Worm (Caenorhabditis elegans) whole organism, young adult: ENCODE measurements around the gene C14F11.7.

Experiments
- B0261.1 ChIP-seq: sonication (generic microtip); optimal IDR thresholded peaks from 2 replicates; lab custom pipeline; 2016; ENCODE audit warnings: mild to moderate bottlenecking, missing genetic modification characterization, moderate library complexity, missing compliant biosample characterization
- C17E4.6 ChIP-seq: fragments of 200-800 bp; sonication (Bioruptor generic); IDR thresholded peaks from 2 replicates; pipeline ENCODE4 v1.3.6; 2022; ENCODE audit warnings: missing genetic modification reagents, missing genetic modification characterization, missing compliant biosample characterization
- F22D6.2 ChIP-seq: sonication (generic microtip); optimal IDR thresholded peaks from 2 replicates; lab custom pipeline; 2016; ENCODE audit warnings: mild to moderate bottlenecking, missing genetic modification characterization, missing compliant biosample characterization
- F37B4.10 ChIP-seq: fragments of 200-800 bp; sonication (Bioruptor generic); IDR thresholded peaks from 2 replicates; pipeline ENCODE4 v1.3.6; 2022; ENCODE audit warnings: missing genetic modification characterization, missing compliant biosample characterization
- F49E8.2 ChIP-seq: sonication (generic microtip); optimal IDR thresholded peaks from 3 replicates; lab custom pipeline; 2017; ENCODE audit warnings: missing genetic modification characterization, mild to moderate bottlenecking, missing compliant biosample characterization, antibody characterized with exemption, moderate library complexity; ENCODE audit not compliant: insufficient read depth
- F57A8.1 ChIP-seq: fragments of 200-800 bp; sonication (Bioruptor generic); optimal IDR thresholded peaks from 2 replicates; lab custom pipeline; 2018; ENCODE audit warnings: mild to moderate bottlenecking, missing genetic modification characterization, moderate library complexity, missing compliant biosample characterization
- Y56A3A.18 ChIP-seq: fragments of 200-800 bp; sonication (Bioruptor generic); IDR thresholded peaks from 2 replicates; pipeline ENCODE4 v1.3.6; 2022; ENCODE audit warnings: missing genetic modification reagents, missing genetic modification characterization, missing compliant biosample characterization
- Y67H2A.10 ChIP-seq: fragments of 200-800 bp; sonication (Bioruptor generic); conservative IDR thresholded peaks from 2 replicates; pipeline ENCODE4 v1.3.6; 2022; ENCODE audit warnings: missing genetic modification reagents, missing genetic modification characterization, missing compliant biosample characterization
- akir-1 ChIP-seq: fragments of 200-800 bp; sonication (Bioruptor generic); optimal IDR thresholded peaks from 2 replicates; lab custom pipeline; 2018; ENCODE audit warnings: mild to moderate bottlenecking, missing genetic modification characterization, moderate library complexity, missing compliant biosample characterization
- atf-7 ChIP-seq: sonication (generic microtip); optimal IDR thresholded peaks from 2 replicates; lab custom pipeline; 2017; ENCODE audit warnings: mild to moderate bottlenecking, missing genetic modification characterization, missing compliant biosample characterization
- bed-1 ChIP-seq: fragments of 200-800 bp; sonication (Bioruptor generic); IDR thresholded peaks from 2 replicates; pipeline ENCODE4 v1.3.6; 2022; ENCODE audit warnings: missing genetic modification reagents, missing genetic modification characterization, missing compliant biosample characterization
- bed-2 ChIP-seq: fragments of 200-800 bp; sonication (Bioruptor generic); IDR thresholded peaks from 2 replicates; pipeline ENCODE4 v1.3.6; 2022; ENCODE audit warnings: missing genetic modification reagents, missing genetic modification characterization, missing compliant biosample characterization
- cebp-1 ChIP-seq, 2 experiments: fragments of 200-800 bp in 1 of 2; sonication (Bioruptor generic) in 1 of 2; sonication (generic microtip) in 1 of 2; IDR thresholded peaks in 1 of 2; optimal IDR thresholded peaks in 1 of 2; 2 replicates each; pipeline versions ENCODE4 v1.3.6 to Lab custom; 2017 to 2022; ENCODE audit warnings: missing compliant biosample characterization in 2 of 2, missing genetic modification characterization in 2 of 2, mild to moderate bottlenecking in 1 of 2, missing genetic modification reagents in 1 of 2, moderate library complexity in 1 of 2
- ceh-27 ChIP-seq: fragments of 200-800 bp; sonication (Bioruptor generic); optimal IDR thresholded peaks from 2 replicates; lab custom pipeline; 2018; ENCODE audit warnings: mild to moderate bottlenecking, missing genetic modification characterization, moderate library complexity, missing compliant biosample characterization
- ceh-79 ChIP-seq: sonication (generic microtip); optimal IDR thresholded peaks from 2 replicates; lab custom pipeline; 2017; ENCODE audit warnings: mild to moderate bottlenecking, missing genetic modification characterization, missing compliant biosample characterization
- dpff-1 ChIP-seq: sonication (generic microtip); optimal IDR thresholded peaks from 2 replicates; lab custom pipeline; 2017; ENCODE audit warnings: mild to moderate bottlenecking, missing genetic modification characterization, missing compliant biosample characterization
- egl-18 ChIP-seq: fragments of 200-800 bp; sonication (Bioruptor generic); IDR thresholded peaks from 2 replicates; pipeline ENCODE4 v1.3.6; 2022; ENCODE audit warnings: missing genetic modification reagents, missing genetic modification characterization, missing compliant biosample characterization
- ekl-4 ChIP-seq: fragments of 200-800 bp; sonication (Bioruptor generic); IDR thresholded peaks from 2 replicates; pipeline ENCODE4 v1.3.6; 2022; ENCODE audit warnings: missing genetic modification reagents, missing genetic modification characterization, missing compliant biosample characterization
- fkh-3 ChIP-seq: sonication (generic microtip); optimal IDR thresholded peaks from 2 replicates; lab custom pipeline; 2016; ENCODE audit warnings: mild to moderate bottlenecking, missing genetic modification characterization, missing compliant biosample characterization
- gei-17 ChIP-seq: fragments of 200-800 bp; sonication (Bioruptor generic); optimal IDR thresholded peaks from 2 replicates; lab custom pipeline; 2018; ENCODE audit warnings: mild to moderate bottlenecking, missing genetic modification characterization, missing compliant biosample characterization
- hmg-20 ChIP-seq: fragments of 200-800 bp; sonication (Bioruptor generic); IDR thresholded peaks from 2 replicates; pipeline ENCODE4 v1.3.6; 2022; ENCODE audit warnings: missing genetic modification reagents, missing genetic modification characterization, missing compliant biosample characterization
- lin-40 ChIP-seq: sonication (generic microtip); optimal IDR thresholded peaks from 2 replicates; lab custom pipeline; 2016; ENCODE audit warnings: missing genetic modification characterization, mild to moderate bottlenecking, missing compliant biosample characterization, missing genotype, missing genetic modification reagents
- lsl-1 ChIP-seq: fragments of 200-800 bp; sonication (Bioruptor generic); optimal IDR thresholded peaks from 2 replicates; lab custom pipeline; 2018; ENCODE audit warnings: mild to moderate bottlenecking, missing genetic modification characterization, moderate library complexity, missing compliant biosample characterization
- madf-10 ChIP-seq: sonication (generic microtip); optimal IDR thresholded peaks from 2 replicates; lab custom pipeline; 2016; ENCODE audit warnings: mild to moderate bottlenecking, missing genetic modification characterization, missing compliant biosample characterization
- madf-3 ChIP-seq: fragments of 200-800 bp; sonication (Bioruptor generic); IDR thresholded peaks from 2 replicates; pipeline ENCODE4 v1.3.6; 2022; ENCODE audit warnings: missing genetic modification reagents, missing genetic modification characterization, missing compliant biosample characterization
- madf-8 ChIP-seq: fragments of 200-800 bp; sonication (Bioruptor generic); conservative IDR thresholded peaks from 2 replicates; pipeline ENCODE4 v1.3.6; 2022; ENCODE audit warnings: missing genetic modification reagents, missing genetic modification characterization, missing compliant biosample characterization
- mcd-1 ChIP-seq: fragments of 200-800 bp; sonication (Bioruptor generic); IDR thresholded peaks from 2 replicates; pipeline ENCODE4 v1.3.6; 2022; ENCODE audit warnings: missing genetic modification reagents, missing genetic modification characterization, missing compliant biosample characterization
- nfya-2 ChIP-seq: fragments of 200-800 bp; sonication (Bioruptor generic); IDR thresholded peaks from 2 replicates; pipeline ENCODE4 v1.3.6; 2022; ENCODE audit warnings: missing genetic modification reagents, missing genetic modification characterization, missing compliant biosample characterization
- nhr-179 ChIP-seq: sonication (generic microtip); optimal IDR thresholded peaks from 2 replicates; lab custom pipeline; 2016; ENCODE audit warnings: mild to moderate bottlenecking, missing genetic modification characterization, missing compliant biosample characterization
- nhr-90 ChIP-seq: sonication (generic microtip); optimal IDR thresholded peaks from 2 replicates; lab custom pipeline; 2016; ENCODE audit warnings: missing genotype, mild to moderate bottlenecking, missing genetic modification characterization, missing compliant biosample characterization
- pbrm-1 ChIP-seq: fragments of 200-800 bp; sonication (Bioruptor generic); IDR thresholded peaks from 2 replicates; pipeline ENCODE4 v1.3.6; 2022; ENCODE audit warnings: missing genetic modification reagents, missing genetic modification characterization, missing compliant biosample characterization
- pha-4 ChIP-seq: fragments of 150-350 bp; sonication (generic microtip); optimal IDR thresholded peaks from 2 replicates; lab custom pipeline; 2014; ENCODE audit warnings: missing biosample characterization, missing genetic modification reagents, missing genetic modification characterization
- rcor-1 ChIP-seq: fragments of 200-800 bp; sonication (Bioruptor generic); IDR thresholded peaks from 2 replicates; pipeline ENCODE4 v1.3.6; 2022; ENCODE audit warnings: missing genetic modification reagents, missing genetic modification characterization, missing compliant biosample characterization
- rpc-1 ChIP-seq, 2 experiments: fragments of 150-350 bp in 1 of 2; sonication (generic microtip) in 1 of 2; optimal IDR thresholded peaks; 2 replicates each; lab custom pipeline; 2014 to 2018; ENCODE audit warnings: missing biosample characterization in 1 of 2, missing genetic modification characterization in 1 of 2, missing genetic modification reagents in 1 of 2, missing genotype in 1 of 2
- sea-2 ChIP-seq: fragments of 200-800 bp; sonication (Bioruptor generic); IDR thresholded peaks from 2 replicates; pipeline ENCODE4 v1.3.6; 2022; ENCODE audit warnings: missing genetic modification characterization, missing compliant biosample characterization
- snpc-3.4 ChIP-seq: sonication (generic microtip); optimal IDR thresholded peaks from 2 replicates; lab custom pipeline; 2017; ENCODE audit warnings: missing genetic modification characterization, mild to moderate bottlenecking, missing compliant biosample characterization, antibody characterized with exemption, moderate library complexity, missing genotype, missing genetic modification reagents
- sptf-2 ChIP-seq: fragments of 200-800 bp; sonication (Bioruptor generic); optimal IDR thresholded peaks from 2 replicates; lab custom pipeline; 2018; ENCODE audit warnings: mild to moderate bottlenecking, missing genetic modification characterization, missing compliant biosample characterization
- tbx-9 ChIP-seq: sonication (generic microtip); optimal IDR thresholded peaks from 2 replicates; lab custom pipeline; 2016; ENCODE audit warnings: borderline replicate concordance, missing genetic modification characterization, inconsistent platforms, missing compliant biosample characterization
- tlf-1 ChIP-seq: fragments of 200-800 bp; sonication (Bioruptor generic); optimal IDR thresholded peaks from 2 replicates; lab custom pipeline; 2018; ENCODE audit warnings: mild to moderate bottlenecking, missing genetic modification characterization, missing compliant biosample characterization
- zim-3 ChIP-seq: sonication (generic microtip); optimal IDR thresholded peaks from 2 replicates; lab custom pipeline; 2017; ENCODE audit warnings: mild to moderate bottlenecking, missing genetic modification characterization, moderate library complexity, missing compliant biosample characterization
- ztf-18 ChIP-seq: sonication (generic microtip); optimal IDR thresholded peaks from 2 replicates; lab custom pipeline; 2016; ENCODE audit warnings: missing genotype, mild to moderate bottlenecking, missing genetic modification characterization, missing compliant biosample characterization
- ztf-3 ChIP-seq: fragments of 200-800 bp; sonication (Bioruptor generic); optimal IDR thresholded peaks from 2 replicates; lab custom pipeline; 2018; ENCODE audit warnings: mild to moderate bottlenecking, missing genetic modification characterization, missing compliant biosample characterization
- ztf-6 ChIP-seq: fragments of 200-800 bp; sonication (Bioruptor generic); IDR thresholded peaks from 2 replicates; pipeline ENCODE4 v1.3.6; 2022; ENCODE audit warnings: missing genetic modification reagents, missing genetic modification characterization, missing compliant biosample characterization

The C14F11.7 gene

DNA sequence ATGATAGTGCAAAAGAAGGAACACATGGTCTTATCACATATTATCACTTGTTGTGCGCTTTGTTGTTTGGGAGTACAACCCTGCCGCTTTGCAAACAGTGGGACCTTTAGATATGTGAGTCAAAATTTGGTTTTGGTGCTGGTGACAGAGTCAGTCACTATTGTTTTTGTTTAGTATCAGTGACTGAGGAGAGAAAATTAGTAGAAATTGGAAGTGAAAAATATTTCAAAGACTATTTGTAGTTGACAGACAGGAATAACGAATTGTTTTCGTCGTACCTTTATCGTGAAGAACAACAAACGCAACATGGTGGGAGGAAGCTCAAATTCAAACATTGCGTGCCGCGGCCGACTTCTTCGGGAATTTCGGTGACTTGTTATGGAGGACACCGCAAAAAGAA lies 8.2 kb upstream of the C14F11.7 start, which contains the start of gene lrch-1:
TSS of gene lrch-1 (minus strand) at position 101 of the 400 bp plus-strand sequence.
- TF ChIP-seq snpc-3.4 (tag; lab: Kevin White, UChicago) (no peak), egl-18 (GFP tag; lab: Robert Waterston, UW) (no peak), C17E4.6 (GFP tag; lab: Robert Waterston, UW) (no peak), sea-2 (no peak), F57A8.1 (GFP tag; lab: Kevin White, UChicago) (no peak), F49E8.2 (tag; lab: Kevin White, UChicago) (no peak), ceh-27 (GFP tag; lab: Kevin White, UChicago) (no peak), atf-7 (tag; lab: Kevin White, UChicago) (no peak), sptf-2 (no peak), madf-10 (no peak), ceh-79 (tag; lab: Kevin White, UChicago) (no peak)

ce11 chrX:6211322-6211820 lies 3.0 kb upstream of the C14F11.7 start:
- no peak for TF ChIP-seq bed-1

- TF ChIP-seq sptf-2 = peak; percentile 67
- peak; percentile 93 for TF ChIP-seq lin-40 (tag; lab: Kevin White, UChicago)
- peak; percentile 91 for TF ChIP-seq Y56A3A.18 (GFP tag; lab: Robert Waterston, UW)
- TF ChIP-seq rpc-1 (optimal IDR thresholded peaks at IDR 0.05; lab: Kevin White, UChicago) = peak; percentile 91
- peak; percentile 70 for TF ChIP-seq rpc-1 (tag; optimal IDR thresholded peaks at IDR 0.05; lab: Kevin White, UChicago)
- TF ChIP-seq bed-2 (GFP tag; lab: Robert Waterston, UW) = peak; percentile 76; the same call in 1 of the 2 replicates
- TF ChIP-seq ztf-6 (GFP tag; lab: Robert Waterston, UW) = 0 out of 2 replicates have a peak, but pooled peaks have one; percentile 58
- peak; percentile 26; the same call in 1 of the 2 replicates for TF ChIP-seq C17E4.6 (GFP tag; lab: Robert Waterston, UW)
- peak; percentile 74 for TF ChIP-seq mcd-1 (GFP tag; lab: Robert Waterston, UW)
- peak; percentile 83 for TF ChIP-seq F22D6.2 (tag; lab: Kevin White, UChicago)
- TF ChIP-seq pha-4 (tag; lab: Kevin White, UChicago) = no peak
- TF ChIP-seq nfya-2 (GFP tag; lab: Robert Waterston, UW) = 0 out of 2 replicates have a peak, but pooled peaks have one; percentile 37
- TF ChIP-seq lsl-1 = peak; percentile 22
- peak; percentile 85 for TF ChIP-seq hmg-20
- TF ChIP-seq cebp-1 (GFP tag; IDR thresholded peaks at IDR 0.05; lab: Robert Waterston, UW) = peak; percentile 74
- peak; percentile 91 for TF ChIP-seq cebp-1 (tag; optimal IDR thresholded peaks at IDR 0.05; lab: Kevin White, UChicago)
- peak; percentile 92 for TF ChIP-seq B0261.1 (tag; lab: Kevin White, UChicago)
- TF ChIP-seq gei-17 (GFP tag; lab: Kevin White, UChicago) = peak; percentile 87
- peak; percentile 74 for TF ChIP-seq tbx-9 (tag; lab: Kevin White, UChicago)
- peak; percentile 89 for TF ChIP-seq rcor-1 (GFP tag; lab: Robert Waterston, UW)
- TF ChIP-seq fkh-3 (tag; lab: Kevin White, UChicago) = peak; percentile 76
- TF ChIP-seq bed-1 = peak; percentile 92; the same call in 1 of the 2 replicates
- TF ChIP-seq dpff-1 (tag; lab: Kevin White, UChicago) = peak; percentile 2
- 0 out of 2 replicates have a peak, but pooled peaks have one; percentile 26 for TF ChIP-seq Y67H2A.10 (GFP tag; lab: Robert Waterston, UW)
- peak; percentile 91 for TF ChIP-seq nhr-90 (tag; lab: Kevin White, UChicago)
- TF ChIP-seq tlf-1 (GFP tag; lab: Kevin White, UChicago) = peak; percentile 72
- peak; percentile 79 for TF ChIP-seq akir-1
- TF ChIP-seq ekl-4 (GFP tag; lab: Robert Waterston, UW) = peak; percentile 87
- peak; percentile 33 for TF ChIP-seq ztf-3 (GFP tag; lab: Kevin White, UChicago)
- TF ChIP-seq pbrm-1 = peak; percentile 81
- peak; percentile 77 for TF ChIP-seq F57A8.1 (GFP tag; lab: Kevin White, UChicago)
- no peak for TF ChIP-seq madf-8 (GFP tag; lab: Robert Waterston, UW)
- TF ChIP-seq nhr-179 (tag; lab: Kevin White, UChicago) = peak; percentile 79
- TF ChIP-seq ztf-18 (tag; lab: Kevin White, UChicago) = peak; percentile 77
- no peak for TF ChIP-seq sea-2
- 0 out of 2 replicates have a peak, but pooled peaks have one; percentile 66 for TF ChIP-seq F37B4.10 (GFP tag; lab: Robert Waterston, UW)
- peak; percentile 88 for TF ChIP-seq zim-3 (tag; lab: Kevin White, UChicago)
- TF ChIP-seq madf-3 (GFP tag; lab: Robert Waterston, UW) = no peak
Measured at ce11 chrX:6207687-6208088, 675 bp downstream of the C14F11.7 start, which contains the start of gene T13C5.6. Gene T13C5.6, minus strand, starts transcription at chrX:6207687.
